Fruit fly (Drosophila melanogaster) whole organism: ENCODE measurements around the gene cort.

Experiments
- CG8478 ChIP-seq: fragments of >200 bp; optimal IDR thresholded peaks from 2 replicates; lab custom pipeline; 2018; ENCODE audit warnings: inconsistent platforms
- Dll ChIP-seq: fragments of >200 bp; optimal IDR thresholded peaks from 2 replicates; lab custom pipeline; 2017
- EcR ChIP-seq, 2 experiments: fragments of >200 bp; optimal IDR thresholded peaks; 2 replicates each; lab custom pipeline; 2017; ENCODE audit warnings: missing biosample characterization in 2 of 2, missing genetic modification characterization in 2 of 2, missing genetic modification reagents in 2 of 2
- pan ChIP-seq: fragments of >200 bp; optimal IDR thresholded peaks from 2 replicates; lab custom pipeline; 2017
- psq ChIP-seq: fragments of >200 bp; optimal IDR thresholded peaks from 2 replicates; lab custom pipeline; 2017
- usp ChIP-seq: fragments of >200 bp; optimal IDR thresholded peaks from 2 replicates; lab custom pipeline; 2017; ENCODE audit warnings: missing biosample characterization, missing genetic modification characterization, mixed read lengths

dm6 chr2L:6705081-6705480 is 28.6 kb upstream of the cort start:
- TF ChIP-seq CG8478 (no peak), EcR (GFP tag; optimal IDR thresholded peaks at IDR 0.05; lab: Kevin White, UChicago) (no peak), usp (no peak), Dll (lab: Kevin White, UChicago) (no peak), pan (lab: Kevin White, UChicago) (no peak), psq (lab: Kevin White, UChicago) (no peak)
